Fruit fly (Drosophila melanogaster) whole organism, embryonic: ENCODE data around the gene Eo.
A peak's percentile ranks its signal among the peaks of the same experiment; 100 is the strongest.

Experiments used
- CG10267 ChIP-seq: fragments of 200-800 bp; sonication (Bioruptor generic); optimal IDR thresholded peaks from 2 replicates; lab custom pipeline; 2018; ENCODE audit warnings: missing biosample characterization, mild to moderate bottlenecking, missing genetic modification characterization, moderate library complexity
- CG10321 ChIP-seq: fragments of 200-800 bp; sonication (Bioruptor generic); IDR thresholded peaks from 2 replicates; pipeline ENCODE4 v1.3.6; 2022; ENCODE audit warnings: missing biosample characterization, missing genetic modification characterization
- CG10431 ChIP-seq: fragments of 200-800 bp; sonication (Bioruptor generic); optimal IDR thresholded peaks from 3 replicates; lab custom pipeline; 2018; ENCODE audit warnings: missing biosample characterization, mild to moderate bottlenecking, missing genetic modification characterization
- CG10543 ChIP-seq: fragments of 200-800 bp; sonication (Bioruptor generic); optimal IDR thresholded peaks from 3 replicates; lab custom pipeline; 2017; ENCODE audit warnings: missing biosample characterization, mild to moderate bottlenecking, missing genetic modification characterization, moderate library complexity
- CG11560 ChIP-seq: fragments of 200-800 bp; sonication (Bioruptor generic); IDR thresholded peaks from 3 replicates; pipeline ENCODE4 v1.3.6; 2022; ENCODE audit warnings: missing biosample characterization, missing genetic modification characterization
- CG11723 ChIP-seq: fragments of 200-800 bp; sonication (Bioruptor generic); optimal IDR thresholded peaks from 2 replicates; lab custom pipeline; 2017; ENCODE audit warnings: missing biosample characterization, mild to moderate bottlenecking, missing genetic modification characterization
- CG12071 ChIP-seq: fragments of 200-800 bp; sonication (Bioruptor generic); optimal IDR thresholded peaks from 3 replicates; lab custom pipeline; 2018; ENCODE audit warnings: missing biosample characterization, mild to moderate bottlenecking, missing genetic modification characterization
- CG12155 ChIP-seq: fragments of 200-800 bp; sonication (Bioruptor generic); optimal IDR thresholded peaks from 3 replicates; lab custom pipeline; 2016; ENCODE audit warnings: missing biosample characterization, missing genetic modification characterization
- CG12942 ChIP-seq: fragments of 200-800 bp; sonication (Bioruptor generic); optimal IDR thresholded peaks from 3 replicates; lab custom pipeline; 2016; ENCODE audit warnings: missing biosample characterization, missing genetic modification characterization
- CG14860 ChIP-seq: fragments of 200-800 bp; sonication (Bioruptor generic); IDR thresholded peaks from 3 replicates; pipeline ENCODE4 v1.3.6; 2022; ENCODE audit warnings: missing biosample characterization, missing genetic modification characterization; ENCODE audit not compliant: partially characterized antibody
- CG15269 ChIP-seq: fragments of 200-800 bp; sonication (Bioruptor generic); optimal IDR thresholded peaks from 2 replicates; lab custom pipeline; 2018; ENCODE audit warnings: missing biosample characterization, mild to moderate bottlenecking, missing genetic modification characterization, moderate library complexity
- CG16813 ChIP-seq: fragments of 200-800 bp; sonication (Bioruptor generic); IDR thresholded peaks from 3 replicates; pipeline ENCODE4 v1.3.6; 2022; ENCODE audit warnings: missing biosample characterization, missing genetic modification characterization; ENCODE audit not compliant: partially characterized antibody
- CG17829 ChIP-seq: fragments of 200-800 bp; optimal IDR thresholded peaks from 2 replicates; lab custom pipeline; 2019; ENCODE audit warnings: missing biosample characterization, mild to moderate bottlenecking, missing genetic modification characterization, moderate library complexity
- CG17912 ChIP-seq: fragments of 200-800 bp; sonication (Bioruptor generic); optimal IDR thresholded peaks from 2 replicates; lab custom pipeline; 2018; ENCODE audit warnings: missing biosample characterization, mild to moderate bottlenecking, missing genetic modification characterization
- CG2875 ChIP-seq: fragments of 200-800 bp; sonication (Bioruptor generic); optimal IDR thresholded peaks from 2 replicates; lab custom pipeline; 2017; ENCODE audit warnings: missing biosample characterization, mild to moderate bottlenecking, missing genetic modification characterization, missing genetic modification reagents
- CG31388 ChIP-seq: fragments of 200-800 bp; sonication (Bioruptor generic); optimal IDR thresholded peaks from 2 replicates; lab custom pipeline; 2016; ENCODE audit warnings: missing biosample characterization, missing genetic modification characterization
- CG34422 ChIP-seq: fragments of 200-800 bp; sonication (Bioruptor generic); IDR thresholded peaks from 3 replicates; pipeline ENCODE4 v1.3.6; 2022; ENCODE audit warnings: missing biosample characterization, missing genetic modification characterization
- CG43689 ChIP-seq: fragments of 200-800 bp; sonication (Bioruptor generic); IDR thresholded peaks from 2 replicates; pipeline ENCODE4 v1.3.6; 2022; ENCODE audit warnings: missing biosample characterization, missing genetic modification characterization
- CG6765 ChIP-seq: fragments of 200-800 bp; sonication (Bioruptor generic); optimal IDR thresholded peaks from 3 replicates; lab custom pipeline; 2017; ENCODE audit warnings: missing biosample characterization, mild to moderate bottlenecking, missing genetic modification characterization
- CG7963 ChIP-seq: fragments of 200-800 bp; sonication (Bioruptor generic); IDR thresholded peaks from 3 replicates; pipeline ENCODE4 v1.3.6; 2022; ENCODE audit warnings: missing biosample characterization, missing genetic modification characterization; ENCODE audit not compliant: partially characterized antibody
- CG8290 ChIP-seq, 3 experiments: fragments of 200-800 bp; sonication (Bioruptor generic); optimal IDR thresholded peaks; 2 replicates each; lab custom pipeline; 2016 to 2019; ENCODE audit warnings: missing biosample characterization in 3 of 3, missing genetic modification characterization in 3 of 3, mild to moderate bottlenecking in 2 of 3, moderate library complexity in 1 of 3
- CG8765 ChIP-seq: fragments of 200-800 bp; sonication (Bioruptor generic); IDR thresholded peaks from 2 replicates; pipeline ENCODE4 v1.3.6; 2022; ENCODE audit warnings: missing biosample characterization, missing genetic modification characterization
- E2f2 ChIP-seq: fragments of 200-800 bp; sonication (Bioruptor generic); IDR thresholded peaks from 2 replicates; pipeline ENCODE4 v1.3.6; 2022; ENCODE audit warnings: missing biosample characterization, missing genetic modification characterization
- Fer3 ChIP-seq: fragments of 200-800 bp; sonication (Bioruptor generic); optimal IDR thresholded peaks from 2 replicates; lab custom pipeline; 2018; ENCODE audit warnings: missing biosample characterization, mild to moderate bottlenecking, missing genetic modification characterization, moderate library complexity
- HLH54F ChIP-seq: fragments of 200-800 bp; sonication (Bioruptor generic); optimal IDR thresholded peaks from 3 replicates; lab custom pipeline; 2016; ENCODE audit warnings: missing biosample characterization, missing genetic modification characterization
- HmgD ChIP-seq: fragments of 200-800 bp; sonication (Bioruptor generic); optimal IDR thresholded peaks from 3 replicates; lab custom pipeline; 2016; ENCODE audit warnings: missing biosample characterization, missing genetic modification characterization
- Hmx ChIP-seq: fragments of 200-800 bp; sonication (Bioruptor generic); optimal IDR thresholded peaks from 2 replicates; lab custom pipeline; 2016; ENCODE audit warnings: missing biosample characterization, missing genetic modification characterization
- NC2β ChIP-seq: fragments of 200-800 bp; sonication (Bioruptor generic); optimal IDR thresholded peaks from 2 replicates; lab custom pipeline; 2016; ENCODE audit warnings: missing biosample characterization, missing genetic modification characterization
- Nf-YA ChIP-seq: fragments of 200-800 bp; sonication (Bioruptor generic); IDR thresholded peaks from 2 replicates; pipeline ENCODE4 v1.3.6; 2022; ENCODE audit warnings: missing biosample characterization, missing genetic modification characterization
- Ptx1 ChIP-seq: fragments of 200-800 bp; sonication (Bioruptor generic); IDR thresholded peaks from 2 replicates; pipeline ENCODE4 v1.3.6; 2022; ENCODE audit warnings: missing biosample characterization, missing genetic modification characterization
- Sry-δ ChIP-seq: fragments of 200-800 bp; sonication (Bioruptor generic); optimal IDR thresholded peaks from 2 replicates; lab custom pipeline; 2016; ENCODE audit warnings: missing biosample characterization, missing genetic modification characterization
- Stat92E ChIP-seq, 3 experiments: fragments of >200 bp in 2 of 3; fragments of 200-800 bp in 1 of 3; sonication (Bioruptor generic) in 1 of 3; optimal IDR thresholded peaks; 2 replicates each; lab custom pipeline; 2017 to 2019; ENCODE audit warnings: missing biosample characterization in 3 of 3, missing genetic modification characterization in 3 of 3, mild to moderate bottlenecking in 1 of 3, moderate library complexity in 1 of 3
- Tbp ChIP-seq: fragments of >200 bp; optimal IDR thresholded peaks from 2 replicates; lab custom pipeline; 2018; ENCODE audit warnings: missing biosample characterization, missing genetic modification characterization
- ab ChIP-seq: fragments of 200-800 bp; sonication (Bioruptor generic); optimal IDR thresholded peaks from 2 replicates; lab custom pipeline; 2016; ENCODE audit warnings: missing biosample characterization, missing genetic modification characterization
- bbx ChIP-seq: fragments of 200-800 bp; sonication (Bioruptor generic); IDR thresholded peaks from 2 replicates; pipeline ENCODE4 v1.3.6; 2022; ENCODE audit warnings: missing biosample characterization, missing genetic modification characterization; ENCODE audit not compliant: partially characterized antibody
- caup ChIP-seq: fragments of 200-800 bp; sonication (Bioruptor generic); optimal IDR thresholded peaks from 3 replicates; lab custom pipeline; 2017; ENCODE audit warnings: missing biosample characterization, mild to moderate bottlenecking, missing genetic modification characterization, moderate library complexity; ENCODE audit not compliant: severe bottlenecking
- emc ChIP-seq: fragments of 200-800 bp; sonication (Bioruptor generic); optimal IDR thresholded peaks from 2 replicates; lab custom pipeline; 2016; ENCODE audit warnings: missing biosample characterization, missing genetic modification characterization
- eyg ChIP-seq: fragments of 200-800 bp; sonication (Bioruptor generic); optimal IDR thresholded peaks from 3 replicates; lab custom pipeline; 2016; ENCODE audit warnings: missing biosample characterization, missing genetic modification characterization
- fd64A ChIP-seq: fragments of 200-800 bp; sonication (Bioruptor generic); optimal IDR thresholded peaks from 3 replicates; lab custom pipeline; 2018; ENCODE audit warnings: missing biosample characterization, mild to moderate bottlenecking, missing genetic modification characterization
- hkb ChIP-seq, 2 experiments: fragments of 200-800 bp in 1 of 2; fragments of >200 bp in 1 of 2; sonication (Bioruptor generic) in 1 of 2; IDR thresholded peaks in 1 of 2; optimal IDR thresholded peaks in 1 of 2; 2 replicates each; pipeline versions ENCODE4 v1.3.6 to Lab custom; 2017 to 2022; ENCODE audit warnings: missing biosample characterization in 1 of 2, missing genetic modification characterization in 1 of 2
- insv ChIP-seq, 2 experiments: fragments of 200-800 bp; sonication (Bioruptor generic); optimal IDR thresholded peaks; 3 replicates each; lab custom pipeline; 2016 to 2018; ENCODE audit warnings: missing biosample characterization in 2 of 2, missing genetic modification characterization in 2 of 2
- knrl ChIP-seq: fragments of 200-800 bp; sonication (Bioruptor generic); IDR thresholded peaks from 3 replicates; pipeline ENCODE4 v1.3.6; 2022; ENCODE audit warnings: missing biosample characterization, missing genetic modification characterization; ENCODE audit not compliant: partially characterized antibody
- pita ChIP-seq: fragments of 200-800 bp; sonication (Bioruptor generic); optimal IDR thresholded peaks from 2 replicates; lab custom pipeline; 2017; ENCODE audit warnings: missing biosample characterization, mild to moderate bottlenecking, missing genetic modification characterization
- row ChIP-seq: fragments of 200-800 bp; sonication (Bioruptor generic); IDR thresholded peaks from 3 replicates; pipeline ENCODE4 v1.3.6; 2022; ENCODE audit warnings: missing biosample characterization, missing genetic modification characterization
- sens-2 ChIP-seq: fragments of 200-800 bp; sonication (Bioruptor generic); IDR thresholded peaks from 2 replicates; pipeline ENCODE4 v1.3.6; 2022; ENCODE audit warnings: missing biosample characterization, missing genetic modification characterization
- so ChIP-seq: fragments of 200-800 bp; sonication (Bioruptor generic); IDR thresholded peaks from 3 replicates; pipeline ENCODE4 v1.3.6; 2022; ENCODE audit warnings: missing biosample characterization, missing genetic modification characterization
- tap ChIP-seq: fragments of 200-800 bp; optimal IDR thresholded peaks from 3 replicates; lab custom pipeline; 2019; ENCODE audit warnings: missing biosample characterization, mild to moderate bottlenecking, missing genetic modification characterization, moderate library complexity
- zen ChIP-seq: fragments of 200-800 bp; sonication (Bioruptor generic); optimal IDR thresholded peaks from 3 replicates; lab custom pipeline; 2018; ENCODE audit warnings: missing biosample characterization, mild to moderate bottlenecking, missing genetic modification characterization, moderate library complexity

Eo gene

dm6 chrX:14955050-14955783 is 36.6 kb upstream of the Eo start, which contains the start of the genes CG9030 and eag (continued):
- peak; percentile 2 for TF ChIP-seq caup (GFP tag; lab: Kevin White, UChicago)
- TF ChIP-seq sens-2 (GFP tag; lab: Robert Waterston, UW) = no peak
- no peak for TF ChIP-seq CG10543
- TF ChIP-seq knrl (GFP tag; lab: Robert Waterston, UW) = peak; percentile 86
- no peak for TF ChIP-seq CG12071 (GFP tag; lab: Kevin White, UChicago)
- TF ChIP-seq CG2875 (GFP tag; lab: Kevin White, UChicago) = no peak
- no peak for TF ChIP-seq CG17912
- TF ChIP-seq zen (tag; lab: Kevin White, UChicago) = peak; percentile 17
- no peak for TF ChIP-seq ab (GFP tag; lab: Kevin White, UChicago)
- peak; percentile 12 for TF ChIP-seq eyg
- TF ChIP-seq pita (GFP tag; lab: Kevin White, UChicago) = no peak
- no peak for TF ChIP-seq Nf-YA (GFP tag; lab: Robert Waterston, UW)
- TF ChIP-seq tap (tag; lab: Kevin White, UChicago) = no peak
- TF ChIP-seq CG16813 = peak; percentile 89
- TF ChIP-seq HLH54F (GFP tag; lab: Kevin White, UChicago) = no peak
- TF ChIP-seq fd64A (GFP tag; lab: Kevin White, UChicago) = no peak
- no peak for TF ChIP-seq CG12155 (GFP tag; lab: Kevin White, UChicago)
- TF ChIP-seq Hmx (GFP tag; lab: Kevin White, UChicago) = no peak
- TF ChIP-seq CG12942 (GFP tag; lab: Kevin White, UChicago) = no peak
- no peak for TF ChIP-seq CG31388 (GFP tag; lab: Kevin White, UChicago)
- no peak for TF ChIP-seq insv (GFP tag; optimal IDR thresholded peaks at IDR 0.05; lab: Kevin White, UChicago)
- peak; percentile 94 for TF ChIP-seq Sry-δ (GFP tag; lab: Kevin White, UChicago)
- TF ChIP-seq CG10267 = no peak
- TF ChIP-seq CG10321 = no peak
- peak; percentile 88 for TF ChIP-seq bbx (GFP tag; lab: Robert Waterston, UW)
- no peak for TF ChIP-seq CG6765 (GFP tag; lab: Kevin White, UChicago)
- TF ChIP-seq Tbp = no peak
- peak; percentile 73 for TF ChIP-seq CG7963 (GFP tag; lab: Robert Waterston, UW)
- peak; percentile 12 for TF ChIP-seq HmgD (GFP tag; lab: Kevin White, UChicago)
- TF ChIP-seq CG8290 (GFP tag; optimal IDR thresholded peaks at IDR 0.05; lab: Kevin White, UChicago) = peak; percentile 99
- peak; percentile 94 to 100 for TF ChIP-seq CG8290 (tag; optimal IDR thresholded peaks at IDR 0.05; lab: Kevin White, UChicago)
- TF ChIP-seq CG14860 (GFP tag; lab: Robert Waterston, UW) = peak; percentile 75
- no peak for TF ChIP-seq CG17829 (tag; lab: Kevin White, UChicago)
- no peak for TF ChIP-seq emc
- no peak for TF ChIP-seq so
- TF ChIP-seq CG43689 = no peak
- no peak for TF ChIP-seq Fer3 (tag; lab: Kevin White, UChicago)
- no peak for TF ChIP-seq CG10431
- TF ChIP-seq hkb (optimal IDR thresholded peaks at IDR 0.05; lab: Kevin White, UChicago) = no peak
- no peak for TF ChIP-seq hkb (GFP tag; IDR thresholded peaks at IDR 0.05; lab: Robert Waterston, UW)
- TF ChIP-seq Ptx1 = no peak
- TF ChIP-seq CG11560 (tag; lab: Robert Waterston, UW) = no peak
- no peak for TF ChIP-seq NC2β
- no peak for TF ChIP-seq Stat92E (GFP tag; optimal IDR thresholded peaks at IDR 0.05; lab: Kevin White, UChicago)
- no peak for TF ChIP-seq CG11723 (GFP tag; lab: Kevin White, UChicago)
- peak; percentile 85 for TF ChIP-seq E2f2 (GFP tag; lab: Robert Waterston, UW)
- no peak for TF ChIP-seq CG34422 (GFP tag; lab: Robert Waterston, UW)
- no peak for TF ChIP-seq CG8765 (GFP tag; lab: Robert Waterston, UW)
- TF ChIP-seq row (GFP tag; lab: Robert Waterston, UW) = peak; percentile 16; the same call in 1 of the 3 replicates
- TF ChIP-seq CG15269 (tag; lab: Kevin White, UChicago) = no peak
